Worm (Caenorhabditis elegans) whole organism, mixed stage, embryonic: ENCODE results near the gene exos-4.2.

Source experiments
- M03D4.4 ChIP-seq: sonication (generic microtip); optimal IDR thresholded peaks from 2 replicates; lab custom pipeline; 2017; ENCODE audit warnings: mild to moderate bottlenecking, missing genetic modification characterization, missing compliant biosample characterization
- bed-3 ChIP-seq: fragments of 200-800 bp; sonication (Bioruptor generic); optimal IDR thresholded peaks from 3 replicates; lab custom pipeline; 2018; ENCODE audit warnings: mild to moderate bottlenecking, missing genetic modification characterization, moderate library complexity, missing compliant biosample characterization
- blmp-1 ChIP-seq: fragments of 150-350 bp; optimal IDR thresholded peaks from 2 replicates; lab custom pipeline; 2014; ENCODE audit warnings: missing biosample characterization, missing genetic modification characterization
- ceh-43 ChIP-seq: fragments of 200-800 bp; sonication (Bioruptor generic); optimal IDR thresholded peaks from 2 replicates; lab custom pipeline; 2018; ENCODE audit warnings: mild to moderate bottlenecking, missing genetic modification characterization, moderate library complexity, missing compliant biosample characterization
- ceh-83 ChIP-seq: fragments of 200-800 bp; sonication (Bioruptor generic); optimal IDR thresholded peaks from 2 replicates; lab custom pipeline; 2018; ENCODE audit warnings: mild to moderate bottlenecking, missing genetic modification characterization, missing compliant biosample characterization
- ces-1 ChIP-seq: fragments of 150-350 bp; optimal IDR thresholded peaks from 2 replicates; lab custom pipeline; 2014; ENCODE audit warnings: missing biosample characterization, missing genetic modification reagents, missing genetic modification characterization
- cnd-1 ChIP-seq: fragments of 200-800 bp; sonication (Bioruptor generic); optimal IDR thresholded peaks from 2 replicates; lab custom pipeline; 2018; ENCODE audit warnings: mild to moderate bottlenecking, missing genetic modification characterization, missing compliant biosample characterization
- drap-1 ChIP-seq: fragments of 200-800 bp; sonication (Bioruptor generic); optimal IDR thresholded peaks from 3 replicates; lab custom pipeline; 2018; ENCODE audit warnings: mild to moderate bottlenecking, missing genetic modification characterization, missing compliant biosample characterization
- elt-1 ChIP-seq: sonication (generic microtip); optimal IDR thresholded peaks from 2 replicates; lab custom pipeline; 2017; ENCODE audit warnings: missing genetic modification characterization, mild to moderate bottlenecking, missing compliant biosample characterization, antibody characterized with exemption, moderate library complexity, borderline replicate concordance; ENCODE audit not compliant: insufficient read depth
- elt-3 ChIP-seq: fragments of 150-350 bp; optimal IDR thresholded peaks from 2 replicates; lab custom pipeline; 2014; ENCODE audit warnings: missing biosample characterization, missing genetic modification characterization
- flh-1 ChIP-seq: fragments of 200-800 bp; sonication (Bioruptor generic); optimal IDR thresholded peaks from 2 replicates; lab custom pipeline; 2018; ENCODE audit warnings: mild to moderate bottlenecking, missing genetic modification characterization, moderate library complexity, missing compliant biosample characterization
- ham-2 ChIP-seq: fragments of 200-800 bp; sonication (Bioruptor generic); optimal IDR thresholded peaks from 2 replicates; lab custom pipeline; 2018; ENCODE audit warnings: mild to moderate bottlenecking, missing genetic modification characterization, missing compliant biosample characterization
- hlh-1 ChIP-seq: fragments of 150-350 bp; optimal IDR thresholded peaks from 2 replicates; lab custom pipeline; 2014; ENCODE audit warnings: missing biosample characterization, missing genetic modification reagents, missing genetic modification characterization
- lin-13 ChIP-seq: fragments of 150-350 bp; optimal IDR thresholded peaks from 2 replicates; lab custom pipeline; 2014; ENCODE audit warnings: missing biosample characterization, missing genetic modification characterization
- lin-32 ChIP-seq: fragments of 200-800 bp; sonication (Bioruptor generic); optimal IDR thresholded peaks from 2 replicates; lab custom pipeline; 2018; ENCODE audit warnings: mild to moderate bottlenecking, missing genetic modification characterization, missing compliant biosample characterization
- lsy-2 ChIP-seq: fragments of 150-350 bp; optimal IDR thresholded peaks from 2 replicates; lab custom pipeline; 2014; ENCODE audit warnings: missing biosample characterization, missing genetic modification characterization
- mab-5 ChIP-seq: fragments of 150-350 bp; optimal IDR thresholded peaks from 2 replicates; lab custom pipeline; 2014; ENCODE audit warnings: missing biosample characterization, missing genetic modification characterization
- mep-1 ChIP-seq: fragments of 150-350 bp; optimal IDR thresholded peaks from 2 replicates; lab custom pipeline; 2017; ENCODE audit warnings: missing biosample characterization, missing genetic modification reagents, missing genetic modification characterization, inconsistent platforms
- mls-2 ChIP-seq: sonication (generic microtip); optimal IDR thresholded peaks from 2 replicates; lab custom pipeline; 2016; ENCODE audit warnings: mild to moderate bottlenecking, missing genetic modification characterization, moderate library complexity, missing compliant biosample characterization
- nhr-12 ChIP-seq: fragments of 150-350 bp; optimal IDR thresholded peaks from 2 replicates; lab custom pipeline; 2014; ENCODE audit warnings: missing biosample characterization, missing genetic modification characterization
- nhr-28 ChIP-seq: fragments of 150-350 bp; optimal IDR thresholded peaks from 2 replicates; lab custom pipeline; 2014; ENCODE audit warnings: missing biosample characterization, missing genetic modification characterization
- nhr-76 ChIP-seq: sonication (generic microtip); optimal IDR thresholded peaks from 2 replicates; lab custom pipeline; 2017; ENCODE audit warnings: missing biosample characterization, missing genetic modification characterization
- pha-4 ChIP-seq: fragments of 150-350 bp; optimal IDR thresholded peaks from 2 replicates; lab custom pipeline; 2018; ENCODE audit warnings: missing biosample characterization, missing genetic modification reagents, missing genetic modification characterization
- sem-2 ChIP-seq: fragments of 200-800 bp; sonication (Bioruptor generic); optimal IDR thresholded peaks from 2 replicates; lab custom pipeline; 2018; ENCODE audit warnings: mild to moderate bottlenecking, missing genetic modification characterization, missing compliant biosample characterization
- snpc-4 ChIP-seq: fragments of 150-350 bp; optimal IDR thresholded peaks from 2 replicates; lab custom pipeline; 2014; ENCODE audit warnings: missing biosample characterization, missing genetic modification characterization
- sptf-1 ChIP-seq: sonication (generic microtip); optimal IDR thresholded peaks from 2 replicates; lab custom pipeline; 2017; ENCODE audit warnings: mild to moderate bottlenecking, missing genetic modification characterization, moderate library complexity, missing compliant biosample characterization
- tbx-8 ChIP-seq: fragments of 200-800 bp; sonication (Bioruptor generic); optimal IDR thresholded peaks from 2 replicates; lab custom pipeline; 2018; ENCODE audit warnings: mild to moderate bottlenecking, missing genetic modification characterization, moderate library complexity, missing compliant biosample characterization
- unc-39 ChIP-seq: fragments of 150-350 bp; optimal IDR thresholded peaks from 2 replicates; lab custom pipeline; 2014; ENCODE audit warnings: missing biosample characterization, missing genetic modification characterization
- unc-62 ChIP-seq: fragments of 150-350 bp; optimal IDR thresholded peaks from 2 replicates; lab custom pipeline; 2014; ENCODE audit warnings: missing biosample characterization, missing genetic modification reagents, missing genetic modification characterization
- zip-8 ChIP-seq: fragments of 150-350 bp; optimal IDR thresholded peaks from 2 replicates; lab custom pipeline; 2014; ENCODE audit warnings: missing biosample characterization, missing genetic modification characterization
- ztf-11 ChIP-seq: fragments of 150-350 bp; optimal IDR thresholded peaks from 2 replicates; lab custom pipeline; 2014; ENCODE audit warnings: missing biosample characterization, missing genetic modification characterization

exos-4.2 gene

ce11 chrIII:839491-839890 lies 20.5 kb upstream of the exos-4.2 start, which contains the start of gene dos-3:
dos-3 (minus strand) TSS chrIII:839591.
- TF ChIP-seq tbx-8 (no peak), nhr-28 (tag; lab: Kevin White, UChicago) (no peak), flh-1 (GFP tag; lab: Kevin White, UChicago) (no peak), M03D4.4 (no peak), cnd-1 (tag; lab: Kevin White, UChicago) (no peak), mab-5 (tag; lab: Kevin White, UChicago) (no peak), unc-62 (GFP tag; lab: Kevin White, UChicago) (no peak), drap-1 (GFP tag; lab: Kevin White, UChicago) (no peak), ces-1 (GFP tag; lab: Kevin White, UChicago) (no peak), nhr-12 (tag; lab: Kevin White, UChicago) (no peak), sem-2 (GFP tag; lab: Kevin White, UChicago) (no peak), pha-4 (tag; lab: Kevin White, UChicago) (no peak), snpc-4 (tag; lab: Kevin White, UChicago) (no peak), ham-2 (GFP tag; lab: Kevin White, UChicago) (no peak), mep-1 (tag; lab: Kevin White, UChicago) (no peak)
- TF ChIP-seq, all 35 proteins: peak for 0

- TF ChIP-seq drap-1 (GFP tag; lab: Kevin White, UChicago) (no peak), sem-2 (GFP tag; lab: Kevin White, UChicago) (no peak), M03D4.4 (no peak), sptf-1 (no peak), snpc-4 (tag; lab: Kevin White, UChicago) (no peak), mep-1 (tag; lab: Kevin White, UChicago) (no peak), nhr-76 (tag; lab: Kevin White, UChicago) (no peak), unc-39 (tag; lab: Kevin White, UChicago) (no peak), ceh-83 (GFP tag; lab: Kevin White, UChicago) (no peak), unc-62 (GFP tag; lab: Kevin White, UChicago) (no peak), elt-1 (tag; lab: Kevin White, UChicago) (no peak), ceh-43 (GFP tag; lab: Kevin White, UChicago) (no peak), lin-32 (GFP tag; lab: Kevin White, UChicago) (no peak), zip-8 (tag; lab: Kevin White, UChicago) (no peak), lsy-2 (tag; lab: Kevin White, UChicago) (no peak)
These were observed 18.8 kb upstream of the exos-4.2 start, which contains the start of gene K02F3.9 for ce11 chrIII:841177-841576. K02F3.9 (minus strand) TSS chrIII:841366.

ce11 chrIII:842630-843029 lies 17.4 kb upstream of the exos-4.2 start, which contains the start of gene far-8:
far-8 (plus strand) TSS chrIII:842930.
- TF ChIP-seq elt-3 (tag; lab: Kevin White, UChicago) (no peak), zip-8 (tag; lab: Kevin White, UChicago) (no peak), bed-3 (GFP tag; lab: Kevin White, UChicago) (no peak)

ce11 chrIII:843999-844398 lies 16.0 kb upstream of the exos-4.2 start:
- TF ChIP-seq ces-1 (GFP tag; lab: Kevin White, UChicago) (no peak), ztf-11 (tag; lab: Kevin White, UChicago) (peak; percentile 14), zip-8 (tag; lab: Kevin White, UChicago) (no peak), mls-2 (tag; lab: Kevin White, UChicago) (peak; percentile 17)

ce11 chrIII:844577-844976 lies 15.4 kb upstream of the exos-4.2 start:
- TF ChIP-seq blmp-1: no peak
- no peak for TF ChIP-seq nhr-76 (tag; lab: Kevin White, UChicago)
- TF ChIP-seq lin-32 (GFP tag; lab: Kevin White, UChicago): no peak
- no peak for TF ChIP-seq hlh-1
- no peak for TF ChIP-seq lin-13 (tag; lab: Kevin White, UChicago)
- no peak for TF ChIP-seq unc-62 (GFP tag; lab: Kevin White, UChicago)
- TF ChIP-seq ces-1 (GFP tag; lab: Kevin White, UChicago): no peak
- TF ChIP-seq bed-3 (GFP tag; lab: Kevin White, UChicago): no peak
- no peak for TF ChIP-seq mep-1 (tag; lab: Kevin White, UChicago)
- no peak for TF ChIP-seq unc-39 (tag; lab: Kevin White, UChicago)
- TF ChIP-seq drap-1 (GFP tag; lab: Kevin White, UChicago): no peak
